Worm (Caenorhabditis elegans) whole organism, young adult: Measurements from ENCODE around the gene nspc-15.

Experiments used
- D2030.7 ChIP-seq: fragments of 200-800 bp; sonication (Bioruptor generic); IDR thresholded peaks from 2 replicates; pipeline ENCODE4 v1.3.6; 2022; ENCODE audit warnings: missing genetic modification reagents, missing genetic modification characterization, missing compliant biosample characterization
- Y53G8AR.9 ChIP-seq: fragments of 200-800 bp; sonication (Bioruptor generic); conservative IDR thresholded peaks from 2 replicates; pipeline ENCODE4 v1.3.6; 2022; ENCODE audit warnings: missing genetic modification reagents, missing genetic modification characterization, missing compliant biosample characterization
- hlh-26 ChIP-seq: fragments of 200-800 bp; sonication (Bioruptor generic); conservative IDR thresholded peaks from 2 replicates; pipeline ENCODE4 v1.3.6; 2022; ENCODE audit warnings: missing genetic modification reagents, missing genetic modification characterization, missing compliant biosample characterization
- nhr-90 ChIP-seq: sonication (generic microtip); optimal IDR thresholded peaks from 2 replicates; lab custom pipeline; 2016; ENCODE audit warnings: missing genotype, mild to moderate bottlenecking, missing genetic modification characterization, missing compliant biosample characterization
- pha-4 ChIP-seq: fragments of 150-350 bp; sonication (generic microtip); optimal IDR thresholded peaks from 2 replicates; lab custom pipeline; 2014; ENCODE audit warnings: missing biosample characterization, missing genetic modification reagents, missing genetic modification characterization
- ztf-25 ChIP-seq: fragments of 200-800 bp; sonication (Bioruptor generic); IDR thresholded peaks from 2 replicates; pipeline ENCODE4 v1.3.6; 2022; ENCODE audit warnings: missing genetic modification reagents, missing genetic modification characterization, missing compliant biosample characterization

DNA sequence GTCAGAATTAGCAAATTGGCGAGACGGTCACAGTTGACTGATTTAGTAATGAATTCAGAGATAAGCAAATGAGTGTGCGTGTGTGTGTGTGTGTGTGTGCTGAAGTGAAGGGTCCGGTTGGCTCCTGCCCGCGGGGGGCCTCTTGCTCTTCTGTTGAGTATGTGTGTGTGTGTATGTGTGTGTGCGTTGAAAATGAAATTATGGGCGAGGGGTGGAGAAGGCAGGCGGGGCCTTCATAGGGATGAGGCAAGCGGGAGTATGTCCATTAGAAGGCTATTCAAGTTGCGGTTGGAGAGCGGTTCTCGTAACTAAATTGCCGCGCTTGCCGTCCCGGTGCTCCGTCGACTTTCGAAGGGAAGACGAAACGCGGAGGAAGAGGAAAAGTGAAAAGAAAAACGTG is 46.8 kb downstream of the nspc-15 start:
- TF ChIP-seq Y53G8AR.9 (GFP tag; lab: Robert Waterston, UW) (no peak), pha-4 (no peak), nhr-90 (tag; lab: Kevin White, UChicago) (no peak), ztf-25 (GFP tag; lab: Robert Waterston, UW) (no peak), D2030.7 (GFP tag; lab: Robert Waterston, UW) (no peak), hlh-26 (GFP tag; lab: Robert Waterston, UW) (no peak)
